Worm (Caenorhabditis elegans) whole organism, early embryonic: Measurements from ENCODE around the gene C49C3.21.

Experiments
- B0310.2 ChIP-seq: sonication (generic microtip); optimal IDR thresholded peaks from 2 replicates; lab custom pipeline; 2016; ENCODE audit warnings: mild to moderate bottlenecking, missing genetic modification characterization, missing compliant biosample characterization
- F13C5.2 ChIP-seq: sonication (generic microtip); optimal IDR thresholded peaks from 2 replicates; lab custom pipeline; 2017; ENCODE audit warnings: mild to moderate bottlenecking, missing genetic modification characterization, inconsistent platforms, missing compliant biosample characterization
- aly-1 ChIP-seq: sonication (generic microtip); optimal IDR thresholded peaks from 2 replicates; lab custom pipeline; 2016; ENCODE audit warnings: missing genetic modification characterization, missing compliant biosample characterization
- ama-1 ChIP-seq: fragments of 150-350 bp; optimal IDR thresholded peaks from 2 replicates; lab custom pipeline; 2014
- ceh-13 ChIP-seq: fragments of 200-800 bp; sonication (Bioruptor generic); optimal IDR thresholded peaks from 2 replicates; lab custom pipeline; 2018; ENCODE audit warnings: mild to moderate bottlenecking, missing genetic modification characterization, missing compliant biosample characterization
- ceh-36 ChIP-seq: sonication (generic microtip); optimal IDR thresholded peaks from 2 replicates; lab custom pipeline; 2016; ENCODE audit warnings: missing genetic modification characterization, inconsistent platforms, missing compliant biosample characterization
- ets-7 ChIP-seq: sonication (generic microtip); optimal IDR thresholded peaks from 2 replicates; lab custom pipeline; 2016; ENCODE audit warnings: missing genotype, missing genetic modification characterization, missing compliant biosample characterization
- flt-1 ChIP-seq: fragments of 200-800 bp; sonication (Bioruptor generic); IDR thresholded peaks from 2 replicates; pipeline ENCODE4 v1.3.6; 2022; ENCODE audit warnings: missing genetic modification characterization, missing compliant biosample characterization
- hmbx-1 ChIP-seq: sonication (generic microtip); optimal IDR thresholded peaks from 2 replicates; lab custom pipeline; 2016; ENCODE audit warnings: mild to moderate bottlenecking, missing genetic modification characterization, missing compliant biosample characterization
- hmg-4 ChIP-seq: fragments of 200-800 bp; sonication (Bioruptor generic); optimal IDR thresholded peaks from 2 replicates; lab custom pipeline; 2018; ENCODE audit warnings: mild to moderate bottlenecking, missing genetic modification characterization, missing compliant biosample characterization
- hnd-1 ChIP-seq: sonication (generic microtip); optimal IDR thresholded peaks from 2 replicates; lab custom pipeline; 2016; ENCODE audit warnings: missing genetic modification characterization, missing compliant biosample characterization
- pes-1 ChIP-seq: fragments of 200-800 bp; sonication (Bioruptor generic); IDR thresholded peaks from 2 replicates; pipeline ENCODE4 v1.3.6; 2022; ENCODE audit warnings: missing genetic modification reagents, missing genetic modification characterization, missing compliant biosample characterization
- scrt-1 ChIP-seq: fragments of 200-800 bp; sonication (Bioruptor generic); IDR thresholded peaks from 2 replicates; pipeline ENCODE4 v1.3.6; 2022; ENCODE audit warnings: missing genetic modification characterization, missing compliant biosample characterization
- sea-1 ChIP-seq: fragments of 200-800 bp; sonication (Bioruptor generic); conservative IDR thresholded peaks from 2 replicates; pipeline ENCODE4 v1.3.6; 2022; ENCODE audit warnings: missing genetic modification characterization, missing compliant biosample characterization
- tbx-11 ChIP-seq: fragments of 200-800 bp; sonication (Bioruptor generic); IDR thresholded peaks from 2 replicates; pipeline ENCODE4 v1.3.6; 2022; ENCODE audit warnings: missing genetic modification characterization, missing compliant biosample characterization
- tbx-37 ChIP-seq: fragments of 200-800 bp; sonication (Bioruptor generic); conservative IDR thresholded peaks from 2 replicates; pipeline ENCODE4 v1.3.6; 2022; ENCODE audit warnings: missing genetic modification reagents, missing genetic modification characterization, missing compliant biosample characterization
- tra-4 ChIP-seq: sonication (generic microtip); optimal IDR thresholded peaks from 2 replicates; lab custom pipeline; 2017; ENCODE audit warnings: missing genetic modification characterization, missing compliant biosample characterization

The C49C3.21 gene

ce11 chrIV:17346599-17347218 is 3.9 kb downstream of the C49C3.21 start, which contains the start of the genes clec-197 and clec-198:
TSS of gene clec-197 (minus strand) at chrIV:17346699.
TSS of gene clec-198 (plus strand) at chrIV:17347168.
- TF ChIP-seq hmbx-1 (tag; lab: Kevin White, UChicago) (no peak), ama-1 (no peak), tbx-11 (GFP tag; lab: Robert Waterston, UW) (no peak), tbx-37 (GFP tag; lab: Robert Waterston, UW) (no peak), hmg-4 (no peak), ceh-13 (GFP tag; lab: Kevin White, UChicago) (no peak), pes-1 (no peak), sea-1 (GFP tag; lab: Robert Waterston, UW) (no peak), hnd-1 (tag; lab: Kevin White, UChicago) (no peak), ets-7 (no peak), F13C5.2 (no peak), scrt-1 (GFP tag; lab: Robert Waterston, UW) (no peak), B0310.2 (tag; lab: Kevin White, UChicago) (no peak), ceh-36 (tag; lab: Kevin White, UChicago) (no peak), aly-1 (tag; lab: Kevin White, UChicago) (no peak), tra-4 (tag; lab: Kevin White, UChicago) (no peak), flt-1 (GFP tag; lab: Robert Waterston, UW) (no peak)

- TF ChIP-seq ets-7 (no peak), B0310.2 (tag; lab: Kevin White, UChicago) (no peak), hmg-4 (no peak), F13C5.2 (no peak), aly-1 (tag; lab: Kevin White, UChicago) (no peak), flt-1 (GFP tag; lab: Robert Waterston, UW) (no peak), ama-1 (no peak), scrt-1 (GFP tag; lab: Robert Waterston, UW) (no peak), tra-4 (tag; lab: Kevin White, UChicago) (no peak)
Measured at ce11 chrIV:17351586-17351985, 8.8 kb downstream of the C49C3.21 start, which contains the start of gene clec-199. TSS of gene clec-199 (plus strand) at chrIV:17351886.

- TF ChIP-seq hmbx-1 (tag; lab: Kevin White, UChicago) (no peak), sea-1 (GFP tag; lab: Robert Waterston, UW) (no peak), scrt-1 (GFP tag; lab: Robert Waterston, UW) (no peak)
Measured at ce11 chrIV:17361143-17361542, 18.4 kb downstream of the C49C3.21 start, which contains the start of gene clec-202. TSS of gene clec-202 (plus strand) at chrIV:17361443.

ce11 chrIV:17367294-17367693 is 24.5 kb downstream of the C49C3.21 start, which contains the start of gene zipt-17:
TSS of gene zipt-17 (minus strand) at chrIV:17367394.
- TF ChIP-seq sea-1 (GFP tag; lab: Robert Waterston, UW) = no peak
- no peak for TF ChIP-seq ceh-13 (GFP tag; lab: Kevin White, UChicago)
- no peak for TF ChIP-seq flt-1 (GFP tag; lab: Robert Waterston, UW)
- no peak for TF ChIP-seq ama-1
- TF ChIP-seq F13C5.2 = no peak
- TF ChIP-seq tbx-11 (GFP tag; lab: Robert Waterston, UW) = no peak

DNA sequence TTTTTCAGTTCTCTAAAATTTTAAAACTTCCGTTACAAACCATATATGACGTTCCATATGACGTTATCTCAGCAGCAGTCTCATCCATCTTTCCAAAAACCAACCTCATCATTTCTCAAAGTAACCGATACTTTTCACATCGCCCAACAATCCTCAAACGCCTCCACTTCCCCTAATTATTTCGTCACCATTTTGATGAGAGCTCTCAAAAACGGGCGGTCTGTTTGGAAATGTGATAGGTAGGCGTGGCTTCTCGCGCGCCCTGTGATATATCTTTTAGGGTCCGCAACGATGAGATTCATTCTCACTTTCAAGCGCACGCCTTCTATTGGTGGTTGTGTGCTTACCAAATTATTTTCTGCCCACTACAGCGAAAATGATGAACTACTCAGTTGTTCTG is 25.5 kb downstream of the C49C3.21 start, which contains the start of gene trh-1:
Gene trh-1, plus strand, starts transcription at position 301 of the 400 bp plus-strand sequence.
- TF ChIP-seq scrt-1 (GFP tag; lab: Robert Waterston, UW) (no peak), pes-1 (no peak), hmbx-1 (tag; lab: Kevin White, UChicago) (no peak), sea-1 (GFP tag; lab: Robert Waterston, UW) (no peak), ceh-36 (tag; lab: Kevin White, UChicago) (no peak), ets-7 (no peak), tra-4 (tag; lab: Kevin White, UChicago) (no peak), ceh-13 (GFP tag; lab: Kevin White, UChicago) (no peak), B0310.2 (tag; lab: Kevin White, UChicago) (no peak), hnd-1 (tag; lab: Kevin White, UChicago) (no peak), ama-1 (no peak), aly-1 (tag; lab: Kevin White, UChicago) (no peak), F13C5.2 (no peak), tbx-11 (GFP tag; lab: Robert Waterston, UW) (no peak), flt-1 (GFP tag; lab: Robert Waterston, UW) (no peak), hmg-4 (no peak)

- TF ChIP-seq hmg-4 (no peak), sea-1 (GFP tag; lab: Robert Waterston, UW) (no peak), scrt-1 (GFP tag; lab: Robert Waterston, UW) (no peak), hnd-1 (tag; lab: Kevin White, UChicago) (no peak), pes-1 (no peak), ceh-36 (tag; lab: Kevin White, UChicago) (no peak)
Measured at ce11 chrIV:17371469-17371868, 28.7 kb downstream of the C49C3.21 start, which contains the start of gene C30H6.5. TSS of gene C30H6.5 (plus strand) at chrIV:17371769.

DNA sequence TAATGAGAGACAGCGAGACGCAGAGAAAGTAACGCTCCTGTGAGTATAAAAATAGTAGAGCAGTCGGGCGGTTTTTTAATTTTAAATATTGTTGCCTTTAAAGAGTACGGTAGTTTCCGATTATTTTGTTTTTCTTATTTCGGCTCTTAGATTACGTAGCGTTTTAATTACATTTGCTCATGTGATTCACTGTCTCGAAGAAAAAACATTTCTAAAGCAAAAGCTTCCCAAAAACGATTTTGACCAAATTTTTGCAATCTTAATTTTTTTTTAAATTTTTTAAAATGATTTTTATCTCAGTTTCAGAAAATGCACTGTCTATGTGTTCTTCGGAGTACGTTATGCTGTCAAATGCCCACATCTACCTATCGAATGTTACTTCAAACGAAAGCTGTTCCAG is 33.4 kb downstream of the C49C3.21 start, which contains the start of gene haf-1:
Gene haf-1, plus strand, starts transcription at position 301 of the 400 bp plus-strand sequence.
- TF ChIP-seq aly-1 (tag; lab: Kevin White, UChicago) (no peak), B0310.2 (tag; lab: Kevin White, UChicago) (no peak), hnd-1 (tag; lab: Kevin White, UChicago) (no peak), tbx-37 (GFP tag; lab: Robert Waterston, UW) (no peak), scrt-1 (GFP tag; lab: Robert Waterston, UW) (no peak), ceh-13 (GFP tag; lab: Kevin White, UChicago) (no peak), tbx-11 (GFP tag; lab: Robert Waterston, UW) (no peak)
